Fruit fly (Drosophila melanogaster) Kc167 (cell line): ENCODE measurements around the gene CG32023.

ENCODE experiments used
- Myc ChIP-seq: fragments of >200 bp; optimal IDR thresholded peaks from 2 replicates; lab custom pipeline; 2017; ENCODE audit warnings: missing external identifiers
- Sin3A ChIP-seq: fragments of >200 bp; optimal IDR thresholded peaks from 2 replicates; lab custom pipeline; 2018; ENCODE audit warnings: missing external identifiers
- h ChIP-seq: fragments of >200 bp; optimal IDR thresholded peaks from 3 replicates; lab custom pipeline; 2018; ENCODE audit warnings: missing external identifiers
- insv ChIP-seq: fragments of >200 bp; optimal IDR thresholded peaks from 3 replicates; lab custom pipeline; 2018; ENCODE audit warnings: missing external identifiers
- psq ChIP-seq: fragments of >200 bp; optimal IDR thresholded peaks from 2 replicates; lab custom pipeline; 2017; ENCODE audit warnings: missing external identifiers
- ttk ChIP-seq: sonication (Bioruptor generic); optimal IDR thresholded peaks from 2 replicates; lab custom pipeline; 2017; ENCODE audit warnings: missing external identifiers

Gene CG32023

dm6 chr3L:8807113-8807651 is 3.2 kb upstream of the CG32023 start, which contains the start of the genes CG13312 and CG32024:
Gene CG13312 (minus strand): TSS chr3L:8807213.
Gene CG32024 (plus strand): TSS chr3L:8807601.
- TF ChIP-seq psq (lab: Kevin White, UChicago) = no peak

- TF ChIP-seq psq (lab: Kevin White, UChicago) = no peak
- no peak for TF ChIP-seq h (lab: Kevin White, UChicago)
- no peak for TF ChIP-seq insv (lab: Kevin White, UChicago)
- TF ChIP-seq ttk = no peak
- no peak for TF ChIP-seq Myc
- no peak for TF ChIP-seq Sin3A
Measured at dm6 chr3L:8802064-8802463, 1.9 kb downstream of the CG32023 start, which contains the start of the genes CG13311 and CG34426. Gene CG13311 (minus strand): TSS chr3L:8802164. Gene CG34426 (plus strand): TSS chr3L:8802463.

DNA sequence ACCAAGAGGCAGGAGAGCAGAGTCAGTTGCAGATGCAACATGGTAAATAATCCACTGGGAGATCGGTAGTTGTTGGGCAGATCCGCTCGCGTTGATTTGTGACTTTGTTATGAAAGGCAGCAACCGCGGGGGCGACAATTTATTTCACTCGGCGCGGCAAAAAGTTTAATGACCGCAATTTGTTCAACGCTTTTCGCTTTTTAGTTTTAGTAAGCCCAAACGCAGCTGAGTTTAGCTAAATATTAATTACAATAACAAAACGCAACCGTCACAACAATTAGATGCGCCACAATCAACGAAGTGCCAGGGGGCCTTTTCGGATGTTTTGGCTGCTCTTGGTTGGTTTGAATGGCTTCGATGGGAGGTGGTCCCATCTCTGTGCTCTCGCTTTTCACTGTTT is 3.5 kb downstream of the CG32023 start, which contains the start of gene CG13310:
Gene CG13310 (minus strand): TSS at position 101 of the 400 bp plus-strand sequence.
- TF ChIP-seq Sin3A = no peak
- TF ChIP-seq ttk = no peak
- TF ChIP-seq Myc = no peak
- TF ChIP-seq insv (lab: Kevin White, UChicago) = no peak
- no peak for TF ChIP-seq psq (lab: Kevin White, UChicago)
- no peak for TF ChIP-seq h (lab: Kevin White, UChicago)

- TF ChIP-seq Myc (no peak), ttk (no peak), psq (lab: Kevin White, UChicago) (no peak), h (lab: Kevin White, UChicago) (no peak), insv (lab: Kevin White, UChicago) (no peak), Sin3A (no peak)
Measured at dm6 chr3L:8798539-8798938, 5.4 kb downstream of the CG32023 start.

dm6 chr3L:8798129-8798528 is 5.9 kb downstream of the CG32023 start:
- no peak for TF ChIP-seq psq (lab: Kevin White, UChicago)
- TF ChIP-seq Sin3A = no peak
- no peak for TF ChIP-seq insv (lab: Kevin White, UChicago)

DNA sequence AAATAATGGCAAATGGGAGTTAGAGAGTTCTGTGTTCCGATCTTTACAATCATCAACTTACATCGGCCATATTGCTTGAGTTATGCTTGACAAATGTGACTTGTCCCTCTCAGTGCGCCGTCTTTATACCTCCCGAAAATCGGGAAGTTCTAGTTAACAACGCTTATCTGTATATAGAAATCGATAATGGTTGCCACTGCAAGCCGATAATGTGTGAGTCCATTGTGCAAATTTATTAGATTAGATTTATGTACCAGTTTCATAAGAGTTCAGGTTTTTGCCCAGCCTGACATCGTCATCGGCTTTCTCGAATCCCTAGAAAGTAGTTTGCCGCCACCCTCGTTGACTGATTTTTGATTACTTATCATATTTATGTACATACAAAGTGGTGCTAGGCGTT is 15.5 kb downstream of the CG32023 start, which contains the start of gene Acbp5:
Gene Acbp5 (minus strand): TSS at position 101 of the 400 bp plus-strand sequence.
- TF ChIP-seq Sin3A = no peak
- no peak for TF ChIP-seq insv (lab: Kevin White, UChicago)
- no peak for TF ChIP-seq h (lab: Kevin White, UChicago)

DNA sequence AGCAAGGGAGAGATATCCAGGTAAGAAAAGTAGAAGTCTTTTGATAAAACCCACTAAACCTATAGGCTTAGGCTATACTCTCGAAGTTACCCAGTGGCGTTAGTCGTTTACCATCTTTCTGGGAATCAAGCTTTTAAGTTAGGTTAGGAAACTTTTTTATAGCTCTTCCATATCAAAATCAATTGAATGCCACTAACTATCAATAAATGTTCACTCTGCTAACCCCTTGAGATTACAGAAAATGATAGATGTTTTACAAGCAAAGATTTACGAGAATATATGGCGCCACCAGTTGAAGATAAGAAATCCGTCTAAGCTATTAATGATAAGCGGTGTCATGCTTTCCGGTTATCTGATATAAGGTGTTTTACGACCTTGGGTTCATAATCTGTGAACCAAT is 16.3 kb downstream of the CG32023 start:
- TF ChIP-seq ttk (no peak), Sin3A (no peak), Myc (no peak), psq (lab: Kevin White, UChicago) (no peak), h (lab: Kevin White, UChicago) (no peak), insv (lab: Kevin White, UChicago) (no peak)

- no peak for TF ChIP-seq Sin3A
- no peak for TF ChIP-seq insv (lab: Kevin White, UChicago)
- TF ChIP-seq Myc = no peak
Measured at dm6 chr3L:8787240-8787639, 16.7 kb downstream of the CG32023 start.

- TF ChIP-seq Sin3A = no peak
- no peak for TF ChIP-seq psq (lab: Kevin White, UChicago)
- TF ChIP-seq h (lab: Kevin White, UChicago) = no peak
Measured at dm6 chr3L:8783299-8783698, 20.7 kb downstream of the CG32023 start.

DNA sequence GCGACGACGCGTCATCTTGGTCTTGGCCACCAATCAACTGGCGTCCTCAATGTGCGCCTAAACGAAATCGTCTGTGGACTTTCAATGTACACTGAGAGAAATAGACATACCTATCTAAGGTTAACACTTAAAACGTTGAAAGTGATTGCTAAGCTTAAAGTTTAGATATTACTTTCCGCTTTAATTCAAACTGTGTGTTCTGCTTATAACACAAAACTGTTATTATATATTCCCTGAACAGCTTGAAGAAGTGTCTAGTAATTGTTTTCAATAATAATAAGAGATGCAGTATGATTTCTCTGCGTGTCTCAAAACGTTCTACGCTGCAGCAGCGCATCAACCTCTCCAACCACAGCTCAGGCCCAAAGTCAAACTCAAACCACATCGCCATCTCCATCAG is 22.0 kb downstream of the CG32023 start:
- TF ChIP-seq insv (lab: Kevin White, UChicago) (no peak), Sin3A (no peak), psq (lab: Kevin White, UChicago) (no peak), Myc (no peak), ttk (no peak), h (lab: Kevin White, UChicago) (no peak)

DNA sequence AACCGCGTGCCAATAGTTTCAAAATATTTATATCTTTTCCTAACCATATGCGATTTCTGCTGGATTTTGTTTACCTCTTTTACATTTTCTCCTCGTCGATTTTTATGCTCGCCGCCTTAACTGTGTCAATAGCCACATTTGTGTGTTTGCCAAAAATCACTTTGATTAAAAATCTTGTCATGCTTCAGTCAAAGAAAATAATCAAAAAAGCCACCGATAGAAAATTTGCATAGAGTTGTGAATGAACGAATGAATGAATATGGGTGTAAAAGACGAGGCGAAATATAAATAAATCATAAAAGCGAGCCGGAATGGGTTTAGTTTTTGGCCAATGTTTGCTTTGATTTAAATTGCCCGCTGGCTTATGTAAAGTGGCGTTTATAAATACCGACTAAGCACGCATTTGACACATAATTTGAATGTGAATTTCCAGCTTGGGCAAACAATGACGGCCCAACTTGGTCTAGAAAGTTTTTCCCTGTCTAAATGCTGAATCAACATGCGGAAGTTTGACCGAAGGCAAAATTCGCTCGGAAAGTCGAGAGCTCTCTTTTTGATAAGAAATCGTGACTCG is 23.2 kb downstream of the CG32023 start:
- TF ChIP-seq insv (lab: Kevin White, UChicago) = no peak
- no peak for TF ChIP-seq psq (lab: Kevin White, UChicago)
- no peak for TF ChIP-seq ttk
- no peak for TF ChIP-seq Myc
- no peak for TF ChIP-seq Sin3A
- TF ChIP-seq h (lab: Kevin White, UChicago) = no peak

- TF ChIP-seq ttk (no peak), h (lab: Kevin White, UChicago) (no peak), insv (lab: Kevin White, UChicago) (no peak), psq (lab: Kevin White, UChicago) (no peak)
Measured at dm6 chr3L:8777313-8777924, 26.6 kb downstream of the CG32023 start.

DNA sequence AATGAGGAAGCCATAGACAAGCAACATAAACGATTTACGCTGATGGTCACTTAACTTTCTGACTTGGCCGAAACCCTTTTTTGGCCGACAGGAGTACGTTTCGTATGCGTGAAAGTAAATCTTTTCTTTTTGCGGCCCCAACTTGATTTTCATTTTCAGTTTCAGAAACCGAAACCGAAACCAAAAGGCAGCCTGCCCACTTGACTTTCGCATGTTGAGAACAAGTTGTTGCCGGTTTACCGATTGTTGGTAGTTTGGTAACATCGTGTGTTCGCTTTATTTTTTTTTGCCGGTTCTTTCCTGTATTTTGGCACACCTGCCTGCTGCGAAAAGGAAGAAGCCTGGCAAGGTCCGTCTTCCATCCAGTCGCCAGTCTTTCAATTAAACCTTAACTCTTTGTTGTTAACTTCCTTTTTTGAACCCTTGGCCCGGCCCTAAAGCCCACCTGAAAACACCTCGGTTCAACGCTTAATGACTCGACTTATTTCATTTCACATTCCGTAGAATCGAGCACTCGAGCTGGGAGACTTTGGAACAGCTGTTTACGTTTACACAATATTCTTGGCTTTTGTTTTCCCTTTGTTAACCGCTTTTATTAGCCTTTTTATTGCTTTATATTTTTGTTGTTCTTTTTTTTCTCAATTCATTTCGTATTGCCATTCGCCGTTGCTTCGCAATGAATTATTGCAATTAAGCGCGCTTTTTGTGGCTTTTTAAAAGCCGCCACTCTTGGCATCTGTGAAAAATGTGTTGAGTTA is 28.8 kb downstream of the CG32023 start:
- TF ChIP-seq h (lab: Kevin White, UChicago) (no peak), ttk (no peak), insv (lab: Kevin White, UChicago) (no peak), Myc (no peak), psq (lab: Kevin White, UChicago) (no peak), Sin3A (no peak)
